Fruit fly (Drosophila melanogaster): Measurements from ENCODE around the gene CG31787.

DNA sequence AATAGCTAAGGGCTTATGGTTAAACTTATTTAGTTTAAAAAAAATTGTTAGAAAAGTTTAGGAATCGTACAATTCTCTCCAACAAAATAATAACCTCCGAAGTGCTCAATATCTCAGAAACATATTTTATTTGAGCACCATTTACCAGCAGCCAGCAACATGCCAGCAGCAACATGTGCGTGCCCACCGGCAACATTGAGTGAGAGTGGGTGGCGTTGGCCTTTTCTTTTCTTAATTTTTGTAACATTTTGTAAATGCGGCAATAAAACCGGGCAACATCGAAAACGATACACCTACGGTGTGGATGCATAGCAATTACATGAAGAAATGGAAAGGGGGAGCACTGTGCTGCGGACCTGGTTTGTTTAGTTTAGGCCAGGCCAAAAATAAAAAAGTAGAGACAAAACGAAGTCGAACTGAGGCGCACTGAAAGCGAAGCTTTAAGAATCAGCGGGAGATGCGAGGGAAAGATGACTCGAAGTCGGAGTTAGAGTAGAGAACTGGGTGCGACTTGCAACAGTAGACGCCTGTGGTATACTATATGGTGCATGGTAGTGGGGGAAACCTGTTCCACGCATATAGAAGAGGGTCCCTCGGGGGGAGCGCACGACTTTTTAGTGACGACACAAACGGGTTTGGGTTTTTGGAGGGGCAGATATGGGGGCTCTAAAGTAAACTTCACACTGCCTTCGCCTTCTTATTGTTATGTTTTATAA is 26.2 kb upstream of the CG31787 start:
- TF ChIP-seq Dfd (GFP tag; optimal IDR thresholded peaks at IDR 0.05) (no peak), Myc (optimal IDR thresholded peaks at IDR 0.05) (no peak), dsf (GFP tag; optimal IDR thresholded peaks at IDR 0.05; ENCODE audit: borderline replicate concordance) (no peak), sage (GFP tag; optimal IDR thresholded peaks at IDR 0.05) (no peak), OdsH (GFP tag; optimal IDR thresholded peaks at IDR 0.05) (no peak), h (GFP tag; optimal IDR thresholded peaks at IDR 0.05) (no peak), fru (GFP tag; optimal IDR thresholded peaks at IDR 0.05) (no peak), rgr (GFP tag; optimal IDR thresholded peaks at IDR 0.05) (no peak), sv (GFP tag; optimal IDR thresholded peaks at IDR 0.05) (no peak), Hr78 (GFP tag; optimal IDR thresholded peaks at IDR 0.05) (no peak), psq (GFP tag; optimal IDR thresholded peaks at IDR 0.05) (no peak), br (GFP tag; optimal IDR thresholded peaks at IDR 0.05) (no peak), Vsx2 (GFP tag; optimal IDR thresholded peaks at IDR 0.05; ENCODE audit: partially characterized antibody) (peak; percentile 88)

Measured in whole organism, wandering third instar larva.